Worm (Caenorhabditis elegans): Measurements from ENCODE around the gene nhr-158.

ce11 chrV:3877242-3877641 lies 3.3 kb upstream of the nhr-158 start:
- TF ChIP-seq him-1 (tag; optimal IDR thresholded peaks at IDR 0.05) (no peak), W03F9.2 (tag; optimal IDR thresholded peaks at IDR 0.05) (no peak)

Measured in whole organism, L4/young adult.